Worm (Caenorhabditis elegans) whole organism, L2 larva: Measurements from ENCODE around the gene T21C9.13.
A peak's percentile ranks its signal among the peaks of the same experiment; 100 is the strongest.

ENCODE experiments used
- C34F6.9 ChIP-seq: fragments of 150-350 bp; optimal IDR thresholded peaks from 2 replicates; lab custom pipeline; 2014; ENCODE audit warnings: missing biosample characterization, missing genetic modification characterization
- R02D3.7 ChIP-seq: fragments of 150-350 bp; optimal IDR thresholded peaks from 2 replicates; lab custom pipeline; 2014; ENCODE audit warnings: missing biosample characterization, missing genetic modification characterization
- Y55F3AM.14 ChIP-seq: fragments of 200-800 bp; sonication (Bioruptor generic); optimal IDR thresholded peaks from 2 replicates; lab custom pipeline; 2018; ENCODE audit warnings: mild to moderate bottlenecking, missing genetic modification characterization, missing compliant biosample characterization
- ZK546.5 ChIP-seq: sonication (generic microtip); optimal IDR thresholded peaks from 2 replicates; lab custom pipeline; 2017; ENCODE audit warnings: missing biosample characterization, missing genetic modification characterization
- alr-1 ChIP-seq: fragments of 150-350 bp; optimal IDR thresholded peaks from 2 replicates; lab custom pipeline; 2014; ENCODE audit warnings: missing biosample characterization, missing genetic modification characterization
- blmp-1 ChIP-seq: sonication (generic microtip); optimal IDR thresholded peaks from 2 replicates; lab custom pipeline; 2017; ENCODE audit warnings: missing genetic modification characterization, mild to moderate bottlenecking, missing compliant biosample characterization, antibody characterized with exemption, moderate library complexity; ENCODE audit not compliant: insufficient read depth
- ceh-16 ChIP-seq: fragments of 150-350 bp; optimal IDR thresholded peaks from 2 replicates; lab custom pipeline; 2014; ENCODE audit warnings: missing biosample characterization, missing genetic modification characterization
- ceh-82 ChIP-seq: fragments of 150-350 bp; optimal IDR thresholded peaks from 2 replicates; lab custom pipeline; 2014; ENCODE audit warnings: missing biosample characterization, missing genetic modification characterization
- dmd-4 ChIP-seq: sonication (generic microtip); optimal IDR thresholded peaks from 2 replicates; lab custom pipeline; 2017; ENCODE audit warnings: missing biosample characterization, missing genetic modification characterization
- fos-1 ChIP-seq: fragments of 150-350 bp; optimal IDR thresholded peaks from 2 replicates; lab custom pipeline; 2014; ENCODE audit warnings: missing biosample characterization, missing genetic modification characterization
- gmeb-1 ChIP-seq: fragments of 150-350 bp; optimal IDR thresholded peaks from 2 replicates; lab custom pipeline; 2014; ENCODE audit warnings: missing biosample characterization, missing genetic modification characterization
- lin-11 ChIP-seq: fragments of 150-350 bp; sonication (generic microtip); optimal IDR thresholded peaks from 2 replicates; lab custom pipeline; 2014; ENCODE audit warnings: missing biosample characterization, missing genetic modification characterization, inconsistent platforms, mixed read lengths
- lin-13 ChIP-seq: fragments of 150-350 bp; optimal IDR thresholded peaks from 2 replicates; lab custom pipeline; 2014; ENCODE audit warnings: missing biosample characterization, missing genetic modification reagents, missing genetic modification characterization
- mab-5 ChIP-seq: fragments of 150-350 bp; optimal IDR thresholded peaks from 2 replicates; lab custom pipeline; 2014; ENCODE audit warnings: missing biosample characterization, missing genetic modification characterization
- mdl-1 ChIP-seq, 2 experiments: fragments of 150-350 bp in 1 of 2; sonication (generic microtip) in 1 of 2; optimal IDR thresholded peaks; 2 replicates each; lab custom pipeline; 2017; ENCODE audit warnings: missing biosample characterization in 2 of 2, missing genetic modification characterization in 2 of 2
- nhr-10 ChIP-seq: sonication (generic microtip); optimal IDR thresholded peaks from 2 replicates; lab custom pipeline; 2017; ENCODE audit warnings: missing biosample characterization, missing genetic modification characterization
- nhr-11 ChIP-seq: fragments of 150-350 bp; optimal IDR thresholded peaks from 2 replicates; lab custom pipeline; 2014; ENCODE audit warnings: missing biosample characterization, missing genetic modification characterization
- nhr-12 ChIP-seq: fragments of 150-350 bp; optimal IDR thresholded peaks from 2 replicates; lab custom pipeline; 2014; ENCODE audit warnings: missing biosample characterization, missing genetic modification characterization
- nhr-21 ChIP-seq: fragments of 150-350 bp; optimal IDR thresholded peaks from 2 replicates; lab custom pipeline; 2014; ENCODE audit warnings: missing biosample characterization, missing genetic modification characterization
- nhr-25 ChIP-seq: fragments of 150-350 bp; sonication (generic microtip); optimal IDR thresholded peaks from 3 replicates; lab custom pipeline; 2014; ENCODE audit warnings: missing biosample characterization, missing genetic modification characterization
- nhr-6 ChIP-seq: fragments of 150-350 bp; optimal IDR thresholded peaks from 2 replicates; lab custom pipeline; 2014; ENCODE audit warnings: missing biosample characterization, missing genetic modification characterization
- peb-1 ChIP-seq: fragments of 150-350 bp; optimal IDR thresholded peaks from 2 replicates; lab custom pipeline; 2014; ENCODE audit warnings: missing biosample characterization, missing genetic modification characterization
- sem-4 ChIP-seq: fragments of 150-350 bp; optimal IDR thresholded peaks from 2 replicates; lab custom pipeline; 2014; ENCODE audit warnings: missing biosample characterization, missing genetic modification reagents, missing genetic modification characterization
- sma-3 ChIP-seq: sonication (generic microtip); optimal IDR thresholded peaks from 2 replicates; lab custom pipeline; 2016; ENCODE audit warnings: missing genetic modification reagents, missing genetic modification characterization, missing compliant biosample characterization
- sma-9 ChIP-seq, 2 experiments: fragments of 150-350 bp in 1 of 2; sonication (generic microtip) in 1 of 2; optimal IDR thresholded peaks; 2 replicates each; lab custom pipeline; 2014 to 2016; ENCODE audit warnings: missing genetic modification characterization in 2 of 2, mild to moderate bottlenecking in 1 of 2, missing biosample characterization in 1 of 2, missing compliant biosample characterization in 1 of 2, missing genetic modification reagents in 1 of 2, moderate library complexity in 1 of 2
- snpc-4 ChIP-seq: fragments of 150-350 bp; optimal IDR thresholded peaks from 2 replicates; lab custom pipeline; 2014; ENCODE audit warnings: missing biosample characterization, missing genetic modification characterization
- unc-39 ChIP-seq: fragments of 150-350 bp; optimal IDR thresholded peaks from 2 replicates; lab custom pipeline; 2014; ENCODE audit warnings: missing biosample characterization, missing genetic modification characterization
- unc-55 ChIP-seq: fragments of 150-350 bp; sonication (generic microtip); optimal IDR thresholded peaks from 3 replicates; lab custom pipeline; 2014; ENCODE audit warnings: missing biosample characterization, missing genetic modification reagents, missing genetic modification characterization
- unc-62 ChIP-seq: fragments of 150-350 bp; optimal IDR thresholded peaks from 2 replicates; lab custom pipeline; 2014; ENCODE audit warnings: missing biosample characterization, missing genetic modification reagents, missing genetic modification characterization
- zag-1 ChIP-seq: fragments of 150-350 bp; optimal IDR thresholded peaks from 2 replicates; lab custom pipeline; 2014; ENCODE audit warnings: missing biosample characterization, missing genetic modification characterization
- ztf-1 ChIP-seq: fragments of 200-800 bp; sonication (Bioruptor generic); conservative IDR thresholded peaks from 2 replicates; pipeline ENCODE4 v1.3.6; 2022; ENCODE audit warnings: missing genetic modification characterization, missing compliant biosample characterization
- ztf-11 ChIP-seq: sonication (generic microtip); optimal IDR thresholded peaks from 2 replicates; lab custom pipeline; 2017; ENCODE audit warnings: missing biosample characterization, missing genetic modification characterization

The T21C9.13 gene

DNA sequence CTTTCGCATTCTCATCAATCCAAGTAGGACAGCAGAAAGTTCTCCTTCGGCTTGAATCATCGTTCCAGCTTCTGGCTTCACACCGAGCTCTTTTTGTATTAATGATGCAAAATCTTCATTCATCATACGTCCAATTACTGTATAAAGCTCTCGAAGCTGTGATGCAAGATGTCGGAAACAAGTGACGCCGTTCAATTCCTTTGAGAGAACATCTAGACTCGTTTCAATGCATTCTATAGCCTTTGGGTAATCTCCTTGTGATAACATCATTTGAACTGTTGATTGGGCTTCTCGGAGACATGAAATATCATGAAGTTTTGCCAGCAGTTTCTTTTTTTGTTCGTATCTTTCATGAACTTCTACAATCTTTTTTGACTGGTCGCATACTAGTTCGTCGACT lies 28.6 kb upstream of the T21C9.13 start:
- TF ChIP-seq lin-11 (tag; lab: Kevin White, UChicago) (no peak), ztf-11 (no peak), nhr-25 (no peak), mdl-1 (tag; optimal IDR thresholded peaks at IDR 0.05; lab: Kevin White, UChicago) (no peak), nhr-11 (tag; lab: Kevin White, UChicago) (no peak), unc-55 (GFP tag; lab: Kevin White, UChicago) (no peak), lin-13 (GFP tag; lab: Kevin White, UChicago) (no peak), R02D3.7 (tag; lab: Kevin White, UChicago) (no peak), dmd-4 (no peak), zag-1 (tag; lab: Kevin White, UChicago) (no peak), nhr-6 (tag; lab: Kevin White, UChicago) (no peak), ceh-82 (tag; lab: Kevin White, UChicago) (no peak), fos-1 (tag; lab: Kevin White, UChicago) (no peak), gmeb-1 (no peak)
- TF ChIP-seq, all 48 proteins: peak for 0

DNA sequence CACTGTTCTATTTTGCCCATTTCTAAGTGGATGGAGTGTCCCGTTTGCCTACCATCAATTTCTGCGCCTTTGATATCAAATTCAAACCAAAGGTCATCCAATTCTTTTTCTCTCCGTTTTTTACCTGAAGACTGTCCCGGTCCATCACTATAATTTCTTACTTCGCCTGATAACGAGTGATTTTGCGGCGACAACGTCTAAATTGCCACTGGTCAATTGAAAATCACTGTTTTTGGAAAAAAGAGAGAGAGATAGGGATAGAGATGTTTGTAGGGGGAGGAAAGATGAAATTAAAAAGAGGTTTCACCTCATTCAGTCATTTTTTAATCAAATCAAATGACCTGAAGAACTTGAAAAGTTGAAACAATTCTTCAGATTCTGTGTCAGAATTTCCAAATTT lies 25.5 kb upstream of the T21C9.13 start:
- TF ChIP-seq unc-55 (GFP tag; lab: Kevin White, UChicago): no peak
- TF ChIP-seq sma-3: peak; percentile 21

DNA sequence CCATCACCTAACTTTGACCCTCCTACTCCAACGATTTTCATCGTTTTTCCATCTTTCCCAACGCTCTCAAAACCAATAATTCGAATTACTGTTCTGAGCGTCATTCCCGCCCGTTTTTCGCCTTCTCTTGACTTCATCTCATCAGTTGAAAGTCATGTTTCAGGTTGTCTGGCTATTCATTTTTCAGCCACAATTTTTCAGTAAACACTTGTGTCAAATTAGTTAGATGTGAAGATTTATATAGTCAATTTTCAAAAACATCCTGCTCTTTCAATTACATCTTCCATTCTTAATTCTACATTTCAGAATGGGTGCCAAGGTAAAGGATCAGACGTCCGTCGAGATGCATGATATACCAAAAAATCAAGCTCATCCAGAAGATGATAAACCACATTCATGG lies 24.5 kb upstream of the T21C9.13 start, which contains the start of gene del-6:
Gene del-6, plus strand, starts transcription at position 301 of the 400 bp plus-strand sequence.
- TF ChIP-seq C34F6.9 (tag; lab: Kevin White, UChicago) (no peak), unc-62 (GFP tag; lab: Kevin White, UChicago) (no peak), sma-3 (no peak), mdl-1 (tag; optimal IDR thresholded peaks at IDR 0.05; lab: Kevin White, UChicago) (no peak), alr-1 (tag; lab: Kevin White, UChicago) (no peak), ZK546.5 (tag; lab: Kevin White, UChicago) (no peak), fos-1 (tag; lab: Kevin White, UChicago) (no peak), ztf-1 (GFP tag; lab: Robert Waterston, UW) (no peak), ceh-16 (tag; lab: Kevin White, UChicago) (no peak)

DNA sequence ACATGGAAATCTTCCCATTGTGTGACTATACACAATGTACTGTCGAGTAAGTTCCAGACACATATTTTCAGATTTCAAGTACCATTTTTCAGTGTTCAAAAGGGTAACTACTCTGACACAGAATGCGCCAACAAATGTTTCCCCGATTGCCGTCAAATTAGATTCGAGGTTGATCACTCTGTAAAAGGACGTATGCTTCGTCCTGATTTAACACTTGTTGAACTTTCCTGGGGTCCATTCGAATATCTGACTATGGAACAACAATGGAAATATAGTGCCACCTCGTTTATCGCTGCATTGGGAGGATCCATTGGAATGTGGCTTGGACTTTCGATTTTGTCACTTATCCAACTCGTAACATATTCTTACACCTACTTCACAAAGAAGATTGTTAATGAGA lies 22.9 kb upstream of the T21C9.13 start:
- TF ChIP-seq ZK546.5 (tag; lab: Kevin White, UChicago): no peak
- no peak for TF ChIP-seq sma-9 (GFP tag; optimal IDR thresholded peaks at IDR 0.05; lab: Kevin White, UChicago)
- TF ChIP-seq sma-9 (tag; optimal IDR thresholded peaks at IDR 0.05; lab: Kevin White, UChicago): no peak
- no peak for TF ChIP-seq Y55F3AM.14
- no peak for TF ChIP-seq gmeb-1
- TF ChIP-seq blmp-1 (tag; lab: Kevin White, UChicago): no peak
- no peak for TF ChIP-seq fos-1 (tag; lab: Kevin White, UChicago)
- TF ChIP-seq unc-62 (GFP tag; lab: Kevin White, UChicago): no peak
- no peak for TF ChIP-seq snpc-4
- no peak for TF ChIP-seq nhr-21 (tag; lab: Kevin White, UChicago)
- no peak for TF ChIP-seq unc-39 (tag; lab: Kevin White, UChicago)

DNA sequence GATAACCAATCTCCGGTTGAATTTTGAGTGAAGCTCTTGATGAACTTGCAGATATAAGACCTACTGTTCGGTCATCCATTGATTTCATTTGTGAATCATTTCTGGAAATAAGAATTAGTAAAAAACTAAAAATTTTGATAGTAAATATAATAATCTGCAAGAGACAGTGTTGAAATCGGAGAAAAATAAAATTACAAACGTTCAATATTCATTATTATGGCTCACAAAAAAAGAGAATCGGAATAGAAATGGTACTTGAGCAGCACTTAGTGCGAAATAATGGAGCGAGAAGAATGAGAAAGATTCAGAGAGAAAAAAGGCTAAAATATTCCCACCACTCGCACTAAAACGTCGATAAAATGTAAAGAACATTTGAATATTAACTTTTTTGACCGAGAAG lies 20.7 kb upstream of the T21C9.13 start, which contains the start of gene vps-54:
Gene vps-54, minus strand, starts transcription at position 101 of the 400 bp plus-strand sequence.
- TF ChIP-seq nhr-10 (tag; lab: Kevin White, UChicago): no peak
- no peak for TF ChIP-seq sem-4 (tag; lab: Kevin White, UChicago)
- no peak for TF ChIP-seq sma-9 (GFP tag; optimal IDR thresholded peaks at IDR 0.05; lab: Kevin White, UChicago)
- TF ChIP-seq sma-9 (tag; optimal IDR thresholded peaks at IDR 0.05; lab: Kevin White, UChicago): no peak
- TF ChIP-seq ceh-82 (tag; lab: Kevin White, UChicago): no peak
- TF ChIP-seq peb-1 (tag; lab: Kevin White, UChicago): no peak
- no peak for TF ChIP-seq sma-3
- TF ChIP-seq nhr-12 (tag; lab: Kevin White, UChicago): no peak
- TF ChIP-seq nhr-21 (tag; lab: Kevin White, UChicago): no peak
- TF ChIP-seq ztf-1 (GFP tag; lab: Robert Waterston, UW): no peak
- TF ChIP-seq mdl-1 (tag; optimal IDR thresholded peaks at IDR 0.05; lab: Kevin White, UChicago): no peak
- no peak for TF ChIP-seq mab-5 (tag; lab: Kevin White, UChicago)
- TF ChIP-seq ZK546.5 (tag; lab: Kevin White, UChicago): no peak
